Worm (Caenorhabditis elegans): ENCODE results near the gene Y41C4A.9.

DNA sequence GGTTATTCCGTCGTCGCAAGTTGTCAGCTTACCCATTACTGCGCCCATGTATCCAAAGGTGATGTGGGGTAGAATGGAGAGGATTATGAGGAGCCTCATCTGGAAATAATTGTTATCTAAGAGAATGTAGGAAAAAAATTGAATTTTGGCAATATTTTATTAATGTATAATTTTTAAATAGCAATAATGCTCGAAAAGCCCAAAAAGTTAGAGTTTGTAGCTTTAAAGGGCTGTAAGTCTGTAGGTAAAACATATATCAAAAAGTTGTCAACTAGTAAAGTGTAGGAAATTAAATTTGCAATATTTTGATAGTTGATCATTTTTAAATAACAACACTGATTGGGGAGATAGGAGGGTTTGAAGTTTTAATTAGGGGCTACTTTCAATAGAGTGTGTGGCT lies 9.7 kb downstream of the Y41C4A.9 start, which contains the start of gene Y41C4A.8:
- no peak for TF ChIP-seq dve-1 (tag; optimal IDR thresholded peaks at IDR 0.05)
- no peak for TF ChIP-seq unc-86 (tag; optimal IDR thresholded peaks at IDR 0.05)
- TF ChIP-seq fkh-6 (tag; optimal IDR thresholded peaks at IDR 0.05): no peak

Data from whole organism, late embryonic.